Worm (Caenorhabditis elegans) whole organism, L1 larva: ENCODE measurements around the gene C06A1.7.

Experiments
- ama-1 ChIP-seq: fragments of 150-350 bp; optimal IDR thresholded peaks from 2 replicates; lab custom pipeline; 2014
- fkh-10 ChIP-seq: sonication (generic microtip); optimal IDR thresholded peaks from 2 replicates; lab custom pipeline; 2017; ENCODE audit warnings: missing biosample characterization, missing genetic modification reagents, missing genetic modification characterization
- fkh-4 ChIP-seq: sonication (generic microtip); optimal IDR thresholded peaks from 2 replicates; lab custom pipeline; 2016; ENCODE audit warnings: missing compliant biosample characterization, missing genetic modification characterization, borderline replicate concordance
- nhr-11 ChIP-seq: fragments of 150-350 bp; optimal IDR thresholded peaks from 2 replicates; lab custom pipeline; 2014; ENCODE audit warnings: missing biosample characterization, missing genetic modification characterization
- pag-3 ChIP-seq: sonication (generic microtip); optimal IDR thresholded peaks from 2 replicates; lab custom pipeline; 2017; ENCODE audit warnings: missing genetic modification characterization, mild to moderate bottlenecking, missing compliant biosample characterization, antibody characterized with exemption, borderline replicate concordance; ENCODE audit not compliant: insufficient read depth
- skn-1 ChIP-seq: fragments of 150-350 bp; optimal IDR thresholded peaks from 2 replicates; lab custom pipeline; 2014; ENCODE audit warnings: missing biosample characterization, missing genetic modification characterization
- unc-62 ChIP-seq: fragments of 150-350 bp; optimal IDR thresholded peaks from 2 replicates; lab custom pipeline; 2014; ENCODE audit warnings: missing biosample characterization, missing genetic modification reagents, missing genetic modification characterization

- TF ChIP-seq nhr-11 (tag; lab: Kevin White, UChicago) = no peak
- TF ChIP-seq fkh-4 (tag; lab: Kevin White, UChicago) = no peak
- no peak for TF ChIP-seq skn-1 (tag; lab: Kevin White, UChicago)
- TF ChIP-seq fkh-10 = no peak
- TF ChIP-seq ama-1 (lab: Kevin White, UChicago) = no peak
- no peak for TF ChIP-seq unc-62 (GFP tag; lab: Kevin White, UChicago)
- no peak for TF ChIP-seq pag-3 (tag; lab: Kevin White, UChicago)
Observed at ce11 chrII:10584036-10584435, 19.3 kb downstream of the C06A1.7 start, which contains the start of gene algn-9.
